Worm (Caenorhabditis elegans): ENCODE results near the gene F37B12.3.

The F37B12.3 gene

ce11 chrII:9033034-9033433 is 8.2 kb downstream of the F37B12.3 start:
- TF ChIP-seq ceh-36 (tag; optimal IDR thresholded peaks at IDR 0.05) (no peak), hnd-1 (tag; optimal IDR thresholded peaks at IDR 0.05) (no peak), sea-1 (GFP tag; conservative IDR thresholded peaks at IDR 0.05) (no peak), tbx-11 (GFP tag; IDR thresholded peaks at IDR 0.05) (no peak), flt-1 (GFP tag; IDR thresholded peaks at IDR 0.05) (no peak), F13C5.2 (tag; optimal IDR thresholded peaks at IDR 0.05) (no peak), hmbx-1 (tag; optimal IDR thresholded peaks at IDR 0.05) (no peak), ets-7 (tag; optimal IDR thresholded peaks at IDR 0.05) (no peak), hmg-4 (GFP tag; optimal IDR thresholded peaks at IDR 0.05) (no peak), tbx-37 (GFP tag; conservative IDR thresholded peaks at IDR 0.05) (no peak), aly-1 (tag; optimal IDR thresholded peaks at IDR 0.05) (no peak), ceh-13 (GFP tag; optimal IDR thresholded peaks at IDR 0.05) (no peak), pes-1 (GFP tag; IDR thresholded peaks at IDR 0.05) (no peak), tra-4 (tag; optimal IDR thresholded peaks at IDR 0.05) (no peak), ama-1 (optimal IDR thresholded peaks at IDR 0.05) (no peak), B0310.2 (tag; optimal IDR thresholded peaks at IDR 0.05) (no peak), scrt-1 (GFP tag; IDR thresholded peaks at IDR 0.05) (no peak)

- TF ChIP-seq sea-1 (GFP tag; conservative IDR thresholded peaks at IDR 0.05) (no peak), B0310.2 (tag; optimal IDR thresholded peaks at IDR 0.05) (no peak), ets-7 (tag; optimal IDR thresholded peaks at IDR 0.05) (no peak), ceh-36 (tag; optimal IDR thresholded peaks at IDR 0.05) (no peak), pes-1 (GFP tag; IDR thresholded peaks at IDR 0.05) (no peak), flt-1 (GFP tag; IDR thresholded peaks at IDR 0.05) (no peak), ceh-13 (GFP tag; optimal IDR thresholded peaks at IDR 0.05) (no peak), F13C5.2 (tag; optimal IDR thresholded peaks at IDR 0.05) (no peak)
Measured at ce11 chrII:9031891-9032290, 9.3 kb downstream of the F37B12.3 start.

- TF ChIP-seq ceh-13 (GFP tag; optimal IDR thresholded peaks at IDR 0.05) (no peak), sea-1 (GFP tag; conservative IDR thresholded peaks at IDR 0.05) (no peak), ceh-36 (tag; optimal IDR thresholded peaks at IDR 0.05) (no peak), pes-1 (GFP tag; IDR thresholded peaks at IDR 0.05) (no peak), tbx-11 (GFP tag; IDR thresholded peaks at IDR 0.05) (no peak), tbx-37 (GFP tag; conservative IDR thresholded peaks at IDR 0.05) (no peak), ets-7 (tag; optimal IDR thresholded peaks at IDR 0.05) (no peak), hmbx-1 (tag; optimal IDR thresholded peaks at IDR 0.05) (no peak), B0310.2 (tag; optimal IDR thresholded peaks at IDR 0.05) (no peak), F13C5.2 (tag; optimal IDR thresholded peaks at IDR 0.05) (no peak), hnd-1 (tag; optimal IDR thresholded peaks at IDR 0.05) (no peak), scrt-1 (GFP tag; IDR thresholded peaks at IDR 0.05) (no peak), flt-1 (GFP tag; IDR thresholded peaks at IDR 0.05) (no peak)
Measured at ce11 chrII:9029218-9029672, 12.0 kb downstream of the F37B12.3 start, which contains the start of gene F37B12.1. Gene F37B12.1, minus strand, starts transcription at chrII:9029268.

ce11 chrII:9028096-9028495 is 13.1 kb downstream of the F37B12.3 start:
- no peak for TF ChIP-seq pes-1 (GFP tag; IDR thresholded peaks at IDR 0.05)
- TF ChIP-seq tbx-11 (GFP tag; IDR thresholded peaks at IDR 0.05), result no peak
- TF ChIP-seq F13C5.2 (tag; optimal IDR thresholded peaks at IDR 0.05), result no peak
- TF ChIP-seq hmg-4 (GFP tag; optimal IDR thresholded peaks at IDR 0.05), result no peak
- TF ChIP-seq tbx-37 (GFP tag; conservative IDR thresholded peaks at IDR 0.05), result no peak
- TF ChIP-seq ets-7 (tag; optimal IDR thresholded peaks at IDR 0.05), result no peak
- no peak for TF ChIP-seq ceh-36 (tag; optimal IDR thresholded peaks at IDR 0.05)
- TF ChIP-seq aly-1 (tag; optimal IDR thresholded peaks at IDR 0.05), result no peak
- no peak for TF ChIP-seq scrt-1 (GFP tag; IDR thresholded peaks at IDR 0.05)
- TF ChIP-seq hmbx-1 (tag; optimal IDR thresholded peaks at IDR 0.05), result no peak
- TF ChIP-seq tra-4 (tag; optimal IDR thresholded peaks at IDR 0.05), result no peak
- TF ChIP-seq ama-1 (optimal IDR thresholded peaks at IDR 0.05), result no peak
- TF ChIP-seq flt-1 (GFP tag; IDR thresholded peaks at IDR 0.05), result no peak
- no peak for TF ChIP-seq B0310.2 (tag; optimal IDR thresholded peaks at IDR 0.05)
- TF ChIP-seq hnd-1 (tag; optimal IDR thresholded peaks at IDR 0.05), result no peak
- no peak for TF ChIP-seq sea-1 (GFP tag; conservative IDR thresholded peaks at IDR 0.05)
- TF ChIP-seq ceh-13 (GFP tag; optimal IDR thresholded peaks at IDR 0.05), result no peak

ce11 chrII:9026348-9026747 is 14.9 kb downstream of the F37B12.3 start:
- no peak for TF ChIP-seq pes-1 (GFP tag; IDR thresholded peaks at IDR 0.05)

- no peak for TF ChIP-seq scrt-1 (GFP tag; IDR thresholded peaks at IDR 0.05)
- no peak for TF ChIP-seq ceh-13 (GFP tag; optimal IDR thresholded peaks at IDR 0.05)
- TF ChIP-seq hmg-4 (GFP tag; optimal IDR thresholded peaks at IDR 0.05), result no peak
- TF ChIP-seq F13C5.2 (tag; optimal IDR thresholded peaks at IDR 0.05), result no peak
- TF ChIP-seq ets-7 (tag; optimal IDR thresholded peaks at IDR 0.05), result no peak
- TF ChIP-seq ama-1 (optimal IDR thresholded peaks at IDR 0.05), result no peak
- no peak for TF ChIP-seq flt-1 (GFP tag; IDR thresholded peaks at IDR 0.05)
- TF ChIP-seq tbx-11 (GFP tag; IDR thresholded peaks at IDR 0.05), result no peak
- no peak for TF ChIP-seq B0310.2 (tag; optimal IDR thresholded peaks at IDR 0.05)
- TF ChIP-seq tra-4 (tag; optimal IDR thresholded peaks at IDR 0.05), result no peak
- no peak for TF ChIP-seq sea-1 (GFP tag; conservative IDR thresholded peaks at IDR 0.05)
- no peak for TF ChIP-seq ceh-36 (tag; optimal IDR thresholded peaks at IDR 0.05)
- no peak for TF ChIP-seq hnd-1 (tag; optimal IDR thresholded peaks at IDR 0.05)
- no peak for TF ChIP-seq hmbx-1 (tag; optimal IDR thresholded peaks at IDR 0.05)
- TF ChIP-seq pes-1 (GFP tag; IDR thresholded peaks at IDR 0.05), result no peak
- no peak for TF ChIP-seq tbx-37 (GFP tag; conservative IDR thresholded peaks at IDR 0.05)
- TF ChIP-seq aly-1 (tag; optimal IDR thresholded peaks at IDR 0.05), result no peak
Measured at ce11 chrII:9024312-9024711, 16.9 kb downstream of the F37B12.3 start.

ce11 chrII:9021625-9022024 is 19.6 kb downstream of the F37B12.3 start:
- no peak for TF ChIP-seq ets-7 (tag; optimal IDR thresholded peaks at IDR 0.05)
- TF ChIP-seq flt-1 (GFP tag; IDR thresholded peaks at IDR 0.05), result no peak
- TF ChIP-seq F13C5.2 (tag; optimal IDR thresholded peaks at IDR 0.05), result no peak
- no peak for TF ChIP-seq ceh-36 (tag; optimal IDR thresholded peaks at IDR 0.05)
- TF ChIP-seq scrt-1 (GFP tag; IDR thresholded peaks at IDR 0.05), result no peak
- no peak for TF ChIP-seq hnd-1 (tag; optimal IDR thresholded peaks at IDR 0.05)
- TF ChIP-seq tbx-37 (GFP tag; conservative IDR thresholded peaks at IDR 0.05), result no peak
- TF ChIP-seq ama-1 (optimal IDR thresholded peaks at IDR 0.05), result no peak
- no peak for TF ChIP-seq sea-1 (GFP tag; conservative IDR thresholded peaks at IDR 0.05)
- no peak for TF ChIP-seq tra-4 (tag; optimal IDR thresholded peaks at IDR 0.05)
- no peak for TF ChIP-seq ceh-13 (GFP tag; optimal IDR thresholded peaks at IDR 0.05)
- no peak for TF ChIP-seq tbx-11 (GFP tag; IDR thresholded peaks at IDR 0.05)
- no peak for TF ChIP-seq hmg-4 (GFP tag; optimal IDR thresholded peaks at IDR 0.05)
- no peak for TF ChIP-seq B0310.2 (tag; optimal IDR thresholded peaks at IDR 0.05)
- no peak for TF ChIP-seq pes-1 (GFP tag; IDR thresholded peaks at IDR 0.05)
- TF ChIP-seq hmbx-1 (tag; optimal IDR thresholded peaks at IDR 0.05), result no peak
- TF ChIP-seq aly-1 (tag; optimal IDR thresholded peaks at IDR 0.05), result no peak

Measured in whole organism, early embryonic.